Worm (Caenorhabditis elegans): Measurements from ENCODE around the gene rpn-12.

Gene rpn-12

DNA sequence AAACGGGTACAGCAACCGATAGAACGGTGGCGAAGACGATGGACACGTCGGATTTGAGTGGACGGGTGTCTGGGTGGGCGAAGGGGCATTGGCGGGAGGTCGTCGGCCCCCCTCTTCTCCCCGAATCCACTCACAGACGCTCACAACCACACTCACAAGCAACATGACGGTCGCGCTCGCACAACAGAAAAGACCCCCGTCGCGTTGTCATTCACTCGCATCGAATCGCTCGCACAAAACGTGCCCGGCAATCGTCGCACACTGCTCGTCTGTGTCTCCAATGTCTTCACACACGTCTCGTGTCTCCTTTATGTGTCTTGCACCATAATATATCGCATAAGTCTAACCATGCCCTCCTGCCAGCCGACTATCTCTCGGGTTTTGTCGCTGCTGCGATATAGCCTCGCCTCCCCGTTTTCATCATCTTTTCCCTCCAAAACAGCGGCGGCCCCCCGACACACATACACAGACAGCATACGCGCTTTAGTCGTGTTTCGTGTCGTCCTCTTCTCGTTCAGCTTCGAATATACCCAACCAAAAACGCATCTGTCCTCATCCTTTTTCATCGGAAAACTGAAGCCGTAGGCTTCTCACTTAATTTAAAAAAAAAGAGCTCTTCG, 18.8 kb upstream of the rpn-12 start (continued):
- TF ChIP-seq K12H6.12 (tag; optimal IDR thresholded peaks at IDR 0.05) (peak; percentile 93), die-1 (tag; optimal IDR thresholded peaks at IDR 0.05) (peak; percentile 39), nhr-90 (tag; optimal IDR thresholded peaks at IDR 0.05) (peak; percentile 58), cebp-2 (GFP tag; IDR thresholded peaks at IDR 0.05) (no peak), egl-18 (GFP tag; IDR thresholded peaks at IDR 0.05) (no peak), B0035.1 (tag; optimal IDR thresholded peaks at IDR 0.05) (peak; percentile 37), attf-3 (GFP tag; conservative IDR thresholded peaks at IDR 0.05) (0 out of 2 replicates have a peak, but pooled peaks have one; percentile 41), Y95B8A.8 (GFP tag; IDR thresholded peaks at IDR 0.05) (no peak), akir-1 (GFP tag; optimal IDR thresholded peaks at IDR 0.05) (peak; percentile 5), aptf-2 (GFP tag; conservative IDR thresholded peaks at IDR 0.05) (no peak), xnd-1 (tag; optimal IDR thresholded peaks at IDR 0.05) (no peak), nhr-27 (tag; optimal IDR thresholded peaks at IDR 0.05) (no peak), lin-35 (GFP tag; optimal IDR thresholded peaks at IDR 0.05) (peak in 1 of 3 experiments; percentile 50), rcor-1 (GFP tag; IDR thresholded peaks at IDR 0.05) (peak; percentile 63; the same call in 1 of the 2 replicates), ets-4 (GFP tag; optimal IDR thresholded peaks at IDR 0.05) (no peak), D2030.7 (GFP tag; IDR thresholded peaks at IDR 0.05) (no peak; the same call in 1 of the 2 replicates), B0336.3 (GFP tag; IDR thresholded peaks at IDR 0.05) (peak; percentile 75; the same call in 1 of the 2 replicates)

ce11 chrII:11634681-11635527, 18.0 kb upstream of the rpn-12 start:
- TF ChIP-seq madf-3 (GFP tag; IDR thresholded peaks at IDR 0.05), result 0 out of 2 replicates have a peak, but pooled peaks have one; percentile 40
- no peak for TF ChIP-seq snpc-1.1 (tag; optimal IDR thresholded peaks at IDR 0.05; ENCODE audit: insufficient read depth)
- peak; percentile 53 for TF ChIP-seq die-1 (tag; optimal IDR thresholded peaks at IDR 0.05)
- TF ChIP-seq ztf-26 (tag; optimal IDR thresholded peaks at IDR 0.05), result peak; percentile 72
- peak; percentile 30 for TF ChIP-seq ceh-79 (tag; optimal IDR thresholded peaks at IDR 0.05)
- no peak for TF ChIP-seq snpc-4 (GFP tag; optimal IDR thresholded peaks at IDR 0.05)
- TF ChIP-seq snpc-4 (tag; optimal IDR thresholded peaks at IDR 0.05), result peak; percentile 8 to 49 (median 27)
- no peak for TF ChIP-seq hrde-1 (tag; optimal IDR thresholded peaks at IDR 0.05; ENCODE audit: borderline replicate concordance)
- no peak for TF ChIP-seq repo-1 (tag; optimal IDR thresholded peaks at IDR 0.05)
- TF ChIP-seq mcd-1 (GFP tag; IDR thresholded peaks at IDR 0.05), result peak; percentile 76
- no peak for TF ChIP-seq mel-28 (tag; optimal IDR thresholded peaks at IDR 0.05; ENCODE audit: borderline replicate concordance)
- no peak for TF ChIP-seq mes-4 (tag; optimal IDR thresholded peaks at IDR 0.05)
- peak; percentile 58 for TF ChIP-seq ets-4 (GFP tag; optimal IDR thresholded peaks at IDR 0.05)
- TF ChIP-seq ceh-100 (GFP tag; IDR thresholded peaks at IDR 0.05), result no peak
- TF ChIP-seq F33H1.4 (GFP tag; IDR thresholded peaks at IDR 0.05), result no peak
- peak; percentile 82 for TF ChIP-seq nfyb-1 (GFP tag; IDR thresholded peaks at IDR 0.05)
- no peak for TF ChIP-seq dpff-1 (tag; optimal IDR thresholded peaks at IDR 0.05)
- peak; percentile 14 for TF ChIP-seq lin-54 (GFP tag; optimal IDR thresholded peaks at IDR 0.05)
- peak; percentile 95 for TF ChIP-seq egrh-3 (GFP tag; IDR thresholded peaks at IDR 0.05)
- TF ChIP-seq tbp1 (GFP tag; optimal IDR thresholded peaks at IDR 0.05), result peak; percentile 55
- TF ChIP-seq Y53F4B.3 (GFP tag; IDR thresholded peaks at IDR 0.05), result no peak
- TF ChIP-seq lag-1 (GFP tag; IDR thresholded peaks at IDR 0.05), result no peak
- TF ChIP-seq mxl-1 (tag; optimal IDR thresholded peaks at IDR 0.05), result no peak
- TF ChIP-seq lsl-1 (GFP tag; optimal IDR thresholded peaks at IDR 0.05), result peak; percentile 3
- TF ChIP-seq bed-2 (GFP tag; IDR thresholded peaks at IDR 0.05), result 0 out of 2 replicates have a peak, but pooled peaks have one; percentile 57
- TF ChIP-seq hmg-20 (GFP tag; IDR thresholded peaks at IDR 0.05), result no peak
- TF ChIP-seq tlf-1 (GFP tag; optimal IDR thresholded peaks at IDR 0.05), result no peak
- TF ChIP-seq lir-1 (GFP tag; conservative IDR thresholded peaks at IDR 0.05), result peak; percentile 4; the same call in 1 of the 2 replicates
- no peak for TF ChIP-seq ceh-58 (GFP tag; IDR thresholded peaks at IDR 0.05)
- peak; percentile 91 to 92 for TF ChIP-seq let-607 (tag; optimal IDR thresholded peaks at IDR 0.05)

Measured in whole organism, young adult.